Fruit fly (Drosophila melanogaster): ENCODE results near the gene mRpS9.

mRpS9 gene

DNA sequence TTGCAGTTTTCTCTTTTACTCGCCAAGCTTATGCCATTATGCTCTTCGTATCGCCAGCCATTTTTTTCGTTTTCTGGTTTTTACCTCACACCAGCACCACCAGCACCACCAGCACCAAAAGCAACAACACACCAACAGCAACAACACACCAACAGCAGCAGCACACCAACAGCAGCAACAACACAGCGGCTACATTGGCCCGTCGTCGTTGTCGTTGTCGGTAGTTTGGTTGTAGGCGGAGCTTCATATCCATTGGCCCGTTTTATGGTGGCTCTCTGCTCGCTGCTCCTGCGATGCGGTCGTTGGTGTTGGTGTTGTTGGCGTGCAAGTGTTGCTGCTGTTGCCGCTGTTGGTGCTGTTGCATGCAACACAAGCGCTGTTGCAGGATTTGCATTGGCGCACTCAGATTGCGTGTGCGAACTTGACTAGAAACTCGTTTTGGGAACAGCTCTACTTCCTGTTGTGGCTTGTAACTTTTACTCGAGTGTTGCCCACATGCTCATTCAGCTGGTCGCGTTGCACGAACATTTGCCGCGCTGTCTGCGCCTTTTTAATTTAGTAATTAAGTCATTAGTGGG, 34.4 kb upstream of the mRpS9 start:
- TF ChIP-seq CG3919 (GFP tag; optimal IDR thresholded peaks at IDR 0.05) (peak; percentile 65), ss (GFP tag; optimal IDR thresholded peaks at IDR 0.05) (peak in 1 of 2 experiments; percentile 96), Met (GFP tag; optimal IDR thresholded peaks at IDR 0.05) (no peak), CG34406 (GFP tag; optimal IDR thresholded peaks at IDR 0.05) (no peak), dsx (GFP tag; optimal IDR thresholded peaks at IDR 0.05; ENCODE audit: poor library complexity, severe bottlenecking) (peak; percentile 87), OdsH (GFP tag; optimal IDR thresholded peaks at IDR 0.05) (no peak)

- TF ChIP-seq CG6854 (GFP tag; optimal IDR thresholded peaks at IDR 0.05): no peak
- no peak for TF ChIP-seq esn (GFP tag; optimal IDR thresholded peaks at IDR 0.05)
- no peak for TF ChIP-seq CG8119 (GFP tag; IDR thresholded peaks at IDR 0.05)
- no peak for TF ChIP-seq CG10631 (GFP tag; optimal IDR thresholded peaks at IDR 0.05)
- TF ChIP-seq CG6792 (GFP tag; optimal IDR thresholded peaks at IDR 0.05): no peak
- TF ChIP-seq Eip75B (GFP tag; optimal IDR thresholded peaks at IDR 0.05): no peak
- TF ChIP-seq CG11294 (GFP tag; IDR thresholded peaks at IDR 0.05): no peak
- no peak for TF ChIP-seq CG15336 (GFP tag; IDR thresholded peaks at IDR 0.05)
- TF ChIP-seq Lpt (GFP tag; optimal IDR thresholded peaks at IDR 0.05): no peak
- TF ChIP-seq CG32006 (GFP tag; optimal IDR thresholded peaks at IDR 0.05): no peak
- TF ChIP-seq CG11762 (GFP tag; optimal IDR thresholded peaks at IDR 0.05; ENCODE audit: insufficient read depth): no peak
- no peak for TF ChIP-seq Hr38 (GFP tag; optimal IDR thresholded peaks at IDR 0.05)
- TF ChIP-seq CG9139 (GFP tag; optimal IDR thresholded peaks at IDR 0.05): no peak
- TF ChIP-seq CG7368 (GFP tag; optimal IDR thresholded peaks at IDR 0.05): no peak
- no peak for TF ChIP-seq fd59A (GFP tag; optimal IDR thresholded peaks at IDR 0.05)
- TF ChIP-seq Eip78C (GFP tag): no peak
- no peak for TF ChIP-seq Hr39 (GFP tag; optimal IDR thresholded peaks at IDR 0.05)
- TF ChIP-seq Blimp-1 (GFP tag; optimal IDR thresholded peaks at IDR 0.05): no peak
- TF ChIP-seq dac (GFP tag; optimal IDR thresholded peaks at IDR 0.05): no peak
- TF ChIP-seq CG16779 (tag; optimal IDR thresholded peaks at IDR 0.05): no peak
Measured at dm6 chr3R:7926354-7926753, 23.9 kb upstream of the mRpS9 start.

- TF ChIP-seq Hr4 (GFP tag; optimal IDR thresholded peaks at IDR 0.05): no peak
- TF ChIP-seq spab (GFP tag; optimal IDR thresholded peaks at IDR 0.05): no peak
- no peak for TF ChIP-seq CG31627 (GFP tag; optimal IDR thresholded peaks at IDR 0.05)
- no peak for TF ChIP-seq CG6808 (GFP tag; optimal IDR thresholded peaks at IDR 0.05)
- no peak for TF ChIP-seq eg (GFP tag; IDR thresholded peaks at IDR 0.05)
- TF ChIP-seq CG6163 (GFP tag; IDR thresholded peaks at IDR 0.05): no peak
- TF ChIP-seq Hr39 (GFP tag; optimal IDR thresholded peaks at IDR 0.05): no peak
- no peak for TF ChIP-seq vri (GFP tag; optimal IDR thresholded peaks at IDR 0.05)
- TF ChIP-seq CG11294 (GFP tag; IDR thresholded peaks at IDR 0.05): no peak
- TF ChIP-seq CG8119 (GFP tag; IDR thresholded peaks at IDR 0.05): no peak
- TF ChIP-seq CG6792 (GFP tag; optimal IDR thresholded peaks at IDR 0.05): no peak
- no peak for TF ChIP-seq Smox (GFP tag; optimal IDR thresholded peaks at IDR 0.05)
- TF ChIP-seq salr (GFP tag; optimal IDR thresholded peaks at IDR 0.05): no peak
Measured at dm6 chr3R:7920196-7920595, 17.7 kb upstream of the mRpS9 start, which contains the start of the genes CG10445 and lds. Gene CG10445 (minus strand): TSS chr3R:7920299. Gene lds (plus strand): TSS chr3R:7920431.

DNA sequence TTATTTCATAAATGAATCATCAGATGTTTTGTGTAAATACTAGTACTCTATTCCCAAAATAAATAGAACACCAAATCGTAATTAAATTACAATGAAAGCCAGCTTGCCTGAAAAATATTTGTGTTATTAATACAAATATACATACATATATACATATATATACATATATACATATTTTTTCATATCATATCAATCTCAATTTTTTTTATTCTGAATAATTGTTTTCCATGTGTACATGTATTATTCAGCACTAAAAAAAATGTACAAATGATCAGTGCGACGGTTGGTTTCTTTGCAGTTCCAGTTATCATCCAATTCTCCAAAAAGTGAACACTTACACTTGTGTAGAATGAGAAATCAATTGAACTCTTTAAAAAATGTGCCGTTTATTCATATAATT, 11.1 kb upstream of the mRpS9 start, which contains the start of gene kipf:
kipf (plus strand) TSS at position 301 of the 400 bp plus-strand sequence.
- TF ChIP-seq pdm3 (GFP tag; optimal IDR thresholded peaks at IDR 0.05): no peak
- 0 out of 2 replicates have a peak, but pooled peaks have one; percentile 4 for TF ChIP-seq CG15336 (GFP tag; IDR thresholded peaks at IDR 0.05)
